Worm (Caenorhabditis elegans) whole organism, early embryonic: ENCODE results near the gene srd-26.

ENCODE experiments used
- B0310.2 ChIP-seq: sonication (generic microtip); optimal IDR thresholded peaks from 2 replicates; lab custom pipeline; 2016; ENCODE audit warnings: mild to moderate bottlenecking, missing genetic modification characterization, missing compliant biosample characterization
- F13C5.2 ChIP-seq: sonication (generic microtip); optimal IDR thresholded peaks from 2 replicates; lab custom pipeline; 2017; ENCODE audit warnings: mild to moderate bottlenecking, missing genetic modification characterization, inconsistent platforms, missing compliant biosample characterization
- aly-1 ChIP-seq: sonication (generic microtip); optimal IDR thresholded peaks from 2 replicates; lab custom pipeline; 2016; ENCODE audit warnings: missing genetic modification characterization, missing compliant biosample characterization
- ama-1 ChIP-seq: fragments of 150-350 bp; optimal IDR thresholded peaks from 2 replicates; lab custom pipeline; 2014
- ceh-13 ChIP-seq: fragments of 200-800 bp; sonication (Bioruptor generic); optimal IDR thresholded peaks from 2 replicates; lab custom pipeline; 2018; ENCODE audit warnings: mild to moderate bottlenecking, missing genetic modification characterization, missing compliant biosample characterization
- ceh-36 ChIP-seq: sonication (generic microtip); optimal IDR thresholded peaks from 2 replicates; lab custom pipeline; 2016; ENCODE audit warnings: missing genetic modification characterization, inconsistent platforms, missing compliant biosample characterization
- ets-7 ChIP-seq: sonication (generic microtip); optimal IDR thresholded peaks from 2 replicates; lab custom pipeline; 2016; ENCODE audit warnings: missing genotype, missing genetic modification characterization, missing compliant biosample characterization
- flt-1 ChIP-seq: fragments of 200-800 bp; sonication (Bioruptor generic); IDR thresholded peaks from 2 replicates; pipeline ENCODE4 v1.3.6; 2022; ENCODE audit warnings: missing genetic modification characterization, missing compliant biosample characterization
- hmbx-1 ChIP-seq: sonication (generic microtip); optimal IDR thresholded peaks from 2 replicates; lab custom pipeline; 2016; ENCODE audit warnings: mild to moderate bottlenecking, missing genetic modification characterization, missing compliant biosample characterization
- hmg-4 ChIP-seq: fragments of 200-800 bp; sonication (Bioruptor generic); optimal IDR thresholded peaks from 2 replicates; lab custom pipeline; 2018; ENCODE audit warnings: mild to moderate bottlenecking, missing genetic modification characterization, missing compliant biosample characterization
- hnd-1 ChIP-seq: sonication (generic microtip); optimal IDR thresholded peaks from 2 replicates; lab custom pipeline; 2016; ENCODE audit warnings: missing genetic modification characterization, missing compliant biosample characterization
- pes-1 ChIP-seq: fragments of 200-800 bp; sonication (Bioruptor generic); IDR thresholded peaks from 2 replicates; pipeline ENCODE4 v1.3.6; 2022; ENCODE audit warnings: missing genetic modification reagents, missing genetic modification characterization, missing compliant biosample characterization
- scrt-1 ChIP-seq: fragments of 200-800 bp; sonication (Bioruptor generic); IDR thresholded peaks from 2 replicates; pipeline ENCODE4 v1.3.6; 2022; ENCODE audit warnings: missing genetic modification characterization, missing compliant biosample characterization
- sea-1 ChIP-seq: fragments of 200-800 bp; sonication (Bioruptor generic); conservative IDR thresholded peaks from 2 replicates; pipeline ENCODE4 v1.3.6; 2022; ENCODE audit warnings: missing genetic modification characterization, missing compliant biosample characterization
- tbx-11 ChIP-seq: fragments of 200-800 bp; sonication (Bioruptor generic); IDR thresholded peaks from 2 replicates; pipeline ENCODE4 v1.3.6; 2022; ENCODE audit warnings: missing genetic modification characterization, missing compliant biosample characterization
- tbx-37 ChIP-seq: fragments of 200-800 bp; sonication (Bioruptor generic); conservative IDR thresholded peaks from 2 replicates; pipeline ENCODE4 v1.3.6; 2022; ENCODE audit warnings: missing genetic modification reagents, missing genetic modification characterization, missing compliant biosample characterization
- tra-4 ChIP-seq: sonication (generic microtip); optimal IDR thresholded peaks from 2 replicates; lab custom pipeline; 2017; ENCODE audit warnings: missing genetic modification characterization, missing compliant biosample characterization

srd-26 gene

ce11 chrV:14176572-14176971 lies 13.8 kb upstream of the srd-26 start:
- TF ChIP-seq ceh-13 (no peak), sea-1 (no peak), scrt-1 (GFP tag; lab: Robert Waterston, UW) (no peak), tra-4 (no peak), flt-1 (GFP tag; lab: Robert Waterston, UW) (no peak), aly-1 (tag; lab: Kevin White, UChicago) (no peak), ets-7 (tag; lab: Kevin White, UChicago) (no peak), hnd-1 (no peak), tbx-37 (GFP tag; lab: Robert Waterston, UW) (no peak), hmg-4 (no peak), ceh-36 (tag; lab: Kevin White, UChicago) (no peak)

ce11 chrV:14175216-14175615 lies 12.4 kb upstream of the srd-26 start, which contains the start of gene cest-2.2:
cest-2.2 (minus strand) TSS chrV:14175355.
- TF ChIP-seq ceh-13 (no peak), aly-1 (tag; lab: Kevin White, UChicago) (no peak)

ce11 chrV:14171284-14171683 lies 8.5 kb upstream of the srd-26 start, which contains the start of gene cest-2.1:
cest-2.1 (minus strand) TSS chrV:14171481.
- TF ChIP-seq flt-1 (GFP tag; lab: Robert Waterston, UW) (no peak), tra-4 (no peak), tbx-11 (GFP tag; lab: Robert Waterston, UW) (no peak), B0310.2 (tag; lab: Kevin White, UChicago) (no peak), ama-1 (lab: Kevin White, UChicago) (no peak), ceh-13 (no peak), hmg-4 (no peak), ceh-36 (tag; lab: Kevin White, UChicago) (no peak), aly-1 (tag; lab: Kevin White, UChicago) (no peak), ets-7 (tag; lab: Kevin White, UChicago) (no peak), scrt-1 (GFP tag; lab: Robert Waterston, UW) (no peak), F13C5.2 (tag; lab: Kevin White, UChicago) (no peak), pes-1 (GFP tag; lab: Robert Waterston, UW) (no peak), hmbx-1 (no peak), sea-1 (no peak), hnd-1 (no peak), tbx-37 (GFP tag; lab: Robert Waterston, UW) (no peak)

ce11 chrV:14167629-14168028 lies 4.8 kb upstream of the srd-26 start, which contains the start of gene ocam-1:
ocam-1 (minus strand) TSS chrV:14167729.
- TF ChIP-seq aly-1 (tag; lab: Kevin White, UChicago) (no peak), tbx-37 (GFP tag; lab: Robert Waterston, UW) (no peak), pes-1 (GFP tag; lab: Robert Waterston, UW) (no peak), ceh-13 (no peak), hmbx-1 (no peak), ceh-36 (tag; lab: Kevin White, UChicago) (no peak), F13C5.2 (tag; lab: Kevin White, UChicago) (no peak), scrt-1 (GFP tag; lab: Robert Waterston, UW) (no peak), hnd-1 (no peak), ets-7 (tag; lab: Kevin White, UChicago) (no peak), B0310.2 (tag; lab: Kevin White, UChicago) (no peak), ama-1 (lab: Kevin White, UChicago) (no peak), tra-4 (no peak), sea-1 (no peak), hmg-4 (no peak), tbx-11 (GFP tag; lab: Robert Waterston, UW) (no peak), flt-1 (GFP tag; lab: Robert Waterston, UW) (no peak)

DNA sequence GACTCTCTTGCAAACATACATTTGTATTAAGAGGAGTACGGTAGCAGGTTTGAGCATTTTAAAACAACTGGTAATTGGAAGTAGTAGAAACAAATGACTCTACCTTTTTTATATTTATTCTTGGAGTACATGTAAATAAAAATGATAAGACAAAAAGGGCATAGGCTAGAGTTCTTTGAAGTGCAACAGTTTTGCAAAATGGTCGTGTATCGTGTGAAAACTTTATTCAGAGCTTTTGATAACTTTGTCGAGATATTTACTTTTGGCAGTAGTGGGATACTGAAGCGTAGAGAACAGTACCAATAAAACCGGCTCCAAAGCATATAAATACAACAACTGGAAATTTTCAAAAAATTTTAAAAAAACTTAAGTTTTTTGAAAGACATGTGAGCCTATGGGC lies 3.8 kb upstream of the srd-26 start, which contains the start of gene cest-1.1:
cest-1.1 (minus strand) TSS at position 101 of the 400 bp plus-strand sequence.
- TF ChIP-seq flt-1 (GFP tag; lab: Robert Waterston, UW): no peak

- TF ChIP-seq hnd-1: no peak
- no peak for TF ChIP-seq ceh-36 (tag; lab: Kevin White, UChicago)
- TF ChIP-seq tra-4: no peak
- TF ChIP-seq flt-1 (GFP tag; lab: Robert Waterston, UW): no peak
- TF ChIP-seq ama-1 (lab: Kevin White, UChicago): no peak
- TF ChIP-seq pes-1 (GFP tag; lab: Robert Waterston, UW): no peak
- TF ChIP-seq tbx-37 (GFP tag; lab: Robert Waterston, UW): no peak
- TF ChIP-seq scrt-1 (GFP tag; lab: Robert Waterston, UW): no peak
- TF ChIP-seq ets-7 (tag; lab: Kevin White, UChicago): no peak
- TF ChIP-seq ceh-13: no peak
- TF ChIP-seq sea-1: no peak
- TF ChIP-seq aly-1 (tag; lab: Kevin White, UChicago): no peak
- no peak for TF ChIP-seq F13C5.2 (tag; lab: Kevin White, UChicago)
- no peak for TF ChIP-seq hmg-4
- no peak for TF ChIP-seq tbx-11 (GFP tag; lab: Robert Waterston, UW)
- TF ChIP-seq B0310.2 (tag; lab: Kevin White, UChicago): no peak
- no peak for TF ChIP-seq hmbx-1
These were observed 2.9 kb upstream of the srd-26 start for ce11 chrV:14165745-14166144.

- TF ChIP-seq hmg-4 (no peak), tbx-37 (GFP tag; lab: Robert Waterston, UW) (no peak), aly-1 (tag; lab: Kevin White, UChicago) (no peak)
These were observed 2.1 kb downstream of the srd-26 start, which contains the start of gene cest-1.2 for ce11 chrV:14160698-14161097. cest-1.2 (minus strand) TSS chrV:14160862.

ce11 chrV:14156468-14156867 lies 6.3 kb downstream of the srd-26 start, which contains the start of gene AH10.2:
AH10.2 (plus strand) TSS chrV:14156768.
- TF ChIP-seq hmbx-1 (no peak), tra-4 (no peak), hnd-1 (no peak), B0310.2 (tag; lab: Kevin White, UChicago) (no peak), aly-1 (tag; lab: Kevin White, UChicago) (no peak), tbx-11 (GFP tag; lab: Robert Waterston, UW) (no peak), ets-7 (tag; lab: Kevin White, UChicago) (no peak), ama-1 (lab: Kevin White, UChicago) (no peak), sea-1 (no peak), pes-1 (GFP tag; lab: Robert Waterston, UW) (no peak), hmg-4 (no peak), tbx-37 (GFP tag; lab: Robert Waterston, UW) (no peak)
